Worm (Caenorhabditis elegans) whole organism, L4 larva: ENCODE results near the gene B0432.10.

ENCODE experiments used
- attf-4 ChIP-seq: sonication (generic microtip); optimal IDR thresholded peaks from 3 replicates; lab custom pipeline; 2017; ENCODE audit warnings: missing biosample characterization, missing genetic modification characterization
- daf-12 ChIP-seq: fragments of 150-350 bp; optimal IDR thresholded peaks from 2 replicates; lab custom pipeline; 2014; ENCODE audit warnings: missing biosample characterization, missing genetic modification reagents, missing genetic modification characterization
- dmd-6 ChIP-seq: fragments of 200-800 bp; sonication (Bioruptor generic); IDR thresholded peaks from 2 replicates; pipeline ENCODE4 v1.3.6; 2022; ENCODE audit warnings: missing genetic modification reagents, missing genetic modification characterization, missing compliant biosample characterization
- dve-1 ChIP-seq: sonication (generic microtip); optimal IDR thresholded peaks from 2 replicates; lab custom pipeline; 2017; ENCODE audit warnings: antibody characterized with exemption, mild to moderate bottlenecking, missing genetic modification characterization, missing compliant biosample characterization; ENCODE audit not compliant: insufficient read depth
- lim-7 ChIP-seq: fragments of 200-800 bp; sonication (Bioruptor generic); IDR thresholded peaks from 2 replicates; pipeline ENCODE4 v1.3.6; 2022; ENCODE audit warnings: missing genetic modification characterization, missing compliant biosample characterization
- lin-13 ChIP-seq: fragments of 150-350 bp; optimal IDR thresholded peaks from 2 replicates; lab custom pipeline; 2014; ENCODE audit warnings: missing biosample characterization, missing genetic modification reagents, missing genetic modification characterization
- lsy-2 ChIP-seq, 2 experiments: fragments of 150-350 bp in 1 of 2; sonication (generic microtip) in 1 of 2; optimal IDR thresholded peaks; 2 replicates each; lab custom pipeline; 2014 to 2017; ENCODE audit warnings: missing biosample characterization in 2 of 2, missing genetic modification characterization in 2 of 2
- nhr-237 ChIP-seq: sonication (generic microtip); optimal IDR thresholded peaks from 2 replicates; lab custom pipeline; 2017; ENCODE audit warnings: missing biosample characterization, missing genetic modification characterization
- nhr-42 ChIP-seq: fragments of 200-800 bp; sonication (Bioruptor generic); IDR thresholded peaks from 2 replicates; pipeline ENCODE4 v1.3.6; 2022; ENCODE audit warnings: missing genetic modification characterization, missing compliant biosample characterization
- nhr-77 ChIP-seq: fragments of 150-350 bp; optimal IDR thresholded peaks from 2 replicates; lab custom pipeline; 2014; ENCODE audit warnings: missing biosample characterization, missing genetic modification characterization
- snpc-4 ChIP-seq: fragments of 150-350 bp; optimal IDR thresholded peaks from 2 replicates; lab custom pipeline; 2014; ENCODE audit warnings: missing biosample characterization, missing genetic modification characterization
- unc-62 ChIP-seq, 3 experiments: fragments of 150-350 bp in 1 of 3; sonication (generic microtip); optimal IDR thresholded peaks in 2 of 3; peaks in 1 of 3; 1 replicate in 1 of 3; 2 replicates in 2 of 3; lab custom pipeline; 2014 to 2017; ENCODE audit warnings: missing biosample characterization in 3 of 3, missing genetic modification characterization in 3 of 3, missing genetic modification reagents in 3 of 3, missing genotype in 1 of 3
- ztf-11 ChIP-seq: fragments of 150-350 bp; optimal IDR thresholded peaks from 2 replicates; lab custom pipeline; 2014; ENCODE audit warnings: missing biosample characterization, missing genetic modification characterization

ce11 chrII:257519-257918 is 28.6 kb downstream of the B0432.10 start, which contains the start of gene cat-2:
- no peak for TF ChIP-seq lin-13 (GFP tag; lab: Kevin White, UChicago)
- TF ChIP-seq lsy-2 (tag; optimal IDR thresholded peaks at IDR 0.05; lab: Kevin White, UChicago) = no peak
- TF ChIP-seq nhr-77 (tag; lab: Kevin White, UChicago) = no peak
- no peak for TF ChIP-seq dmd-6 (GFP tag; lab: Robert Waterston, UW)
- no peak for TF ChIP-seq attf-4 (tag; lab: Kevin White, UChicago)
- no peak for TF ChIP-seq nhr-237 (tag; lab: Kevin White, UChicago)
- TF ChIP-seq dve-1 (tag; lab: Kevin White, UChicago) = no peak
- TF ChIP-seq daf-12 = no peak
- TF ChIP-seq unc-62 (GFP tag; optimal IDR thresholded peaks at IDR 0.05 in 1 of 2; lab: Kevin White, UChicago) = no peak
- no peak for TF ChIP-seq unc-62 (tag; optimal IDR thresholded peaks at IDR 0.05; lab: Kevin White, UChicago)
- TF ChIP-seq snpc-4 = no peak
- TF ChIP-seq ztf-11 (tag; lab: Kevin White, UChicago) = no peak
- no peak for TF ChIP-seq nhr-42 (GFP tag; lab: Robert Waterston, UW)
- no peak for TF ChIP-seq lim-7 (GFP tag; lab: Robert Waterston, UW)
